Fruit fly (Drosophila melanogaster): ENCODE data around the gene Cpr66D.

The Cpr66D gene

DNA sequence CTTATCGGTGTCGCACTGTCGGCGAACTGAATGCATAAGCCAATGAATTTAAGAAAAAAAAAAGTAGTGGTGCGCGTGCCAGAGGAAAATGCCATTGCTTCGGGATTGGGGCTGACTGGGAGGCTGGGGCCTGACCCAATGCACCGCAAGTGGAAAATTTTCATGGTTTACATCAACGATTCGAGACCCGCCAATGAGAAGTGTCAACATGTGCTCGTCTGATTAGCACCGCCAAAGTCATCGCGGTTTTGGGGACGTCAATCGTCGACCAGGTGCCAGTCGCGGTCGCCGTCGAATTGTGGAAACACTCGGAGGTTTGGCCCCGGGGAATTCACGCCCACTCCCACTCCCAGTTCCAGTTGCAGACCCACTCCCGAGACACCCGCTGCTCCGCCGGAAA is 43.5 kb downstream of the Cpr66D start:
- TF ChIP-seq Hmr (GFP tag; optimal IDR thresholded peaks at IDR 0.05) = peak; percentile 47
- TF ChIP-seq ab (GFP tag; optimal IDR thresholded peaks at IDR 0.05) = no peak
- TF ChIP-seq bab2 (GFP tag; optimal IDR thresholded peaks at IDR 0.05) = peak; percentile 2
- TF ChIP-seq Fer3 (tag; optimal IDR thresholded peaks at IDR 0.05) = peak; percentile 8
- TF ChIP-seq nau (GFP tag; optimal IDR thresholded peaks at IDR 0.05) = peak; percentile 66
- no peak for TF ChIP-seq Max (GFP tag; optimal IDR thresholded peaks at IDR 0.05)
- TF ChIP-seq HHEX (GFP tag; optimal IDR thresholded peaks at IDR 0.05) = peak; percentile 2
- no peak for TF ChIP-seq bcd (GFP tag; optimal IDR thresholded peaks at IDR 0.05)
- peak; percentile 52 for TF ChIP-seq CG6813 (GFP tag; optimal IDR thresholded peaks at IDR 0.05)
- TF ChIP-seq CG2875 (GFP tag; optimal IDR thresholded peaks at IDR 0.05) = peak; percentile 14
- 0 out of 3 replicates have a peak, but pooled peaks have one; percentile 5 for TF ChIP-seq CG3726 (GFP tag; IDR thresholded peaks at IDR 0.05)
- no peak for TF ChIP-seq CG6272 (GFP tag; IDR thresholded peaks at IDR 0.05)
- TF ChIP-seq sim (GFP tag; IDR thresholded peaks at IDR 0.05) = 0 out of 2 replicates have a peak, but pooled peaks have one; percentile 19
- TF ChIP-seq dpn (GFP tag; optimal IDR thresholded peaks at IDR 0.05) = no peak
- TF ChIP-seq psq (GFP tag; optimal IDR thresholded peaks at IDR 0.05) = no peak
- peak; percentile 20; the same call in 1 of the 2 replicates for TF ChIP-seq stc (GFP tag; IDR thresholded peaks at IDR 0.05)
- TF ChIP-seq CG32532 (GFP tag; IDR thresholded peaks at IDR 0.05) = peak; percentile 20; the same call in 1 of the 2 replicates
- TF ChIP-seq CG10431 (GFP tag; optimal IDR thresholded peaks at IDR 0.05) = no peak
- TF ChIP-seq CG16815 (GFP tag; optimal IDR thresholded peaks at IDR 0.05) = no peak
- TF ChIP-seq CG8290 (GFP tag; optimal IDR thresholded peaks at IDR 0.05) = no peak
- peak in 1 of 2 experiments; percentile 59 for TF ChIP-seq CG8290 (tag; optimal IDR thresholded peaks at IDR 0.05)
- TF ChIP-seq org-1 (GFP tag; optimal IDR thresholded peaks at IDR 0.05) = peak; percentile 31
- peak; percentile 28 for TF ChIP-seq CrebB (tag; optimal IDR thresholded peaks at IDR 0.05)
- peak; percentile 8 for TF ChIP-seq odd (GFP tag; optimal IDR thresholded peaks at IDR 0.05)
- peak; percentile 27 for TF ChIP-seq CG7928 (GFP tag; optimal IDR thresholded peaks at IDR 0.05)
- 0 out of 2 replicates have a peak, but pooled peaks have one; percentile 35 for TF ChIP-seq rib (GFP tag; IDR thresholded peaks at IDR 0.05)
- no peak for TF ChIP-seq gt (GFP tag; IDR thresholded peaks at IDR 0.05)
- TF ChIP-seq CG16779 (GFP tag; IDR thresholded peaks at IDR 0.05) = 0 out of 2 replicates have a peak, but pooled peaks have one; percentile 24
- TF ChIP-seq Optix (GFP tag; IDR thresholded peaks at IDR 0.05) = peak; percentile 29; the same call in 1 of the 3 replicates
- TF ChIP-seq Lhr (GFP tag; optimal IDR thresholded peaks at IDR 0.05) = peak; percentile 4
- TF ChIP-seq E2f2 (GFP tag; IDR thresholded peaks at IDR 0.05) = 0 out of 2 replicates have a peak, but pooled peaks have one; percentile 24
- peak; percentile 14 for TF ChIP-seq CG5180 (GFP tag; optimal IDR thresholded peaks at IDR 0.05)
- TF ChIP-seq sob (GFP tag; IDR thresholded peaks at IDR 0.05) = 0 out of 2 replicates have a peak, but pooled peaks have one; percentile 35
- TF ChIP-seq CG10321 (GFP tag; IDR thresholded peaks at IDR 0.05) = 0 out of 2 replicates have a peak, but pooled peaks have one; percentile 26
- TF ChIP-seq Hey (tag; optimal IDR thresholded peaks at IDR 0.05) = peak; percentile 33
- peak; percentile 23 for TF ChIP-seq MTF-1 (GFP tag; optimal IDR thresholded peaks at IDR 0.05; ENCODE audit: borderline replicate concordance)
- peak; percentile 13 for TF ChIP-seq CG2678 (tag; optimal IDR thresholded peaks at IDR 0.05)
- peak; percentile 13 for TF ChIP-seq jumu (GFP tag; optimal IDR thresholded peaks at IDR 0.05)
- no peak for TF ChIP-seq ac (GFP tag; optimal IDR thresholded peaks at IDR 0.05)
- 0 out of 3 replicates have a peak, but pooled peaks have one; percentile 48 for TF ChIP-seq H15 (GFP tag; IDR thresholded peaks at IDR 0.05)
- no peak for TF ChIP-seq crol (GFP tag; IDR thresholded peaks at IDR 0.05)
- TF ChIP-seq CG3838 (GFP tag; optimal IDR thresholded peaks at IDR 0.05) = no peak
- TF ChIP-seq Adf1 (GFP tag; IDR thresholded peaks at IDR 0.05) = 0 out of 2 replicates have a peak, but pooled peaks have one; percentile 8
- no peak for TF ChIP-seq sisA (GFP tag; IDR thresholded peaks at IDR 0.05)
- TF ChIP-seq CG14014 (GFP tag; IDR thresholded peaks at IDR 0.05) = peak; percentile 54; the same call in 1 of the 2 replicates
- no peak for TF ChIP-seq CG3995 (GFP tag; optimal IDR thresholded peaks at IDR 0.05)
- peak; percentile 43; the same call in 1 of the 2 replicates for TF ChIP-seq vvl (GFP tag; IDR thresholded peaks at IDR 0.05)
- TF ChIP-seq NFAT (GFP tag; IDR thresholded peaks at IDR 0.05) = 0 out of 2 replicates have a peak, but pooled peaks have one; percentile 46
- peak; percentile 68 for TF ChIP-seq CG10543 (GFP tag; optimal IDR thresholded peaks at IDR 0.05)
- 0 out of 2 replicates have a peak, but pooled peaks have one; percentile 19 for TF ChIP-seq CG31224 (GFP tag; IDR thresholded peaks at IDR 0.05)
